Worm (Caenorhabditis elegans): ENCODE measurements around the gene R07B1.6.

R07B1.6 gene

ce11 chrX:9866355-9866754, at the start of gene R07B1.6:
Gene R07B1.6 (plus strand): TSS chrX:9866655.
- no peak for TF ChIP-seq hmg-20 (GFP tag; IDR thresholded peaks at IDR 0.05)
- TF ChIP-seq sea-2 (GFP tag; IDR thresholded peaks at IDR 0.05): no peak
- TF ChIP-seq egrh-3 (GFP tag; IDR thresholded peaks at IDR 0.05): no peak
- TF ChIP-seq cebp-1 (GFP tag; IDR thresholded peaks at IDR 0.05): no peak
- no peak for TF ChIP-seq cebp-1 (tag; optimal IDR thresholded peaks at IDR 0.05)
- TF ChIP-seq Y67H2A.10 (GFP tag; conservative IDR thresholded peaks at IDR 0.05): no peak
- no peak for TF ChIP-seq hrde-1 (tag; optimal IDR thresholded peaks at IDR 0.05; ENCODE audit: borderline replicate concordance)
- no peak for TF ChIP-seq nhr-27 (tag; optimal IDR thresholded peaks at IDR 0.05)
- TF ChIP-seq Y95B8A.8 (GFP tag; IDR thresholded peaks at IDR 0.05): no peak
- no peak for TF ChIP-seq ceh-91 (GFP tag; IDR thresholded peaks at IDR 0.05)
- no peak for TF ChIP-seq attf-5 (GFP tag; optimal IDR thresholded peaks at IDR 0.05)
- no peak for TF ChIP-seq fkh-3 (tag; optimal IDR thresholded peaks at IDR 0.05)
- TF ChIP-seq sptf-2 (GFP tag; optimal IDR thresholded peaks at IDR 0.05): no peak
- no peak for TF ChIP-seq ztf-26 (tag; optimal IDR thresholded peaks at IDR 0.05)

ce11 chrX:9822173-9822572, 44.3 kb upstream of the R07B1.6 start, which contains the start of gene dpy-22:
Gene dpy-22 (minus strand): TSS chrX:9822273.
- TF ChIP-seq attf-6 (GFP tag; IDR thresholded peaks at IDR 0.05): no peak

- peak; percentile 39; the same call in 1 of the 2 replicates for TF ChIP-seq mcd-1 (GFP tag; IDR thresholded peaks at IDR 0.05)
- peak; percentile 91 for TF ChIP-seq hmg-1.2 (GFP tag; IDR thresholded peaks at IDR 0.05)
- TF ChIP-seq fkh-3 (tag; optimal IDR thresholded peaks at IDR 0.05): no peak
- no peak for TF ChIP-seq let-607 (tag; optimal IDR thresholded peaks at IDR 0.05)
- no peak for TF ChIP-seq lin-26 (GFP tag; IDR thresholded peaks at IDR 0.05)
- no peak for TF ChIP-seq B0035.1 (tag; optimal IDR thresholded peaks at IDR 0.05)
- TF ChIP-seq hsf-1 (GFP tag; IDR thresholded peaks at IDR 0.05): no peak
- TF ChIP-seq let-526 (GFP tag; IDR thresholded peaks at IDR 0.05): no peak
- peak; percentile 66 for TF ChIP-seq ZK185.1 (tag; optimal IDR thresholded peaks at IDR 0.05; ENCODE audit: poor library complexity, severe bottlenecking)
- TF ChIP-seq ceh-27 (GFP tag; optimal IDR thresholded peaks at IDR 0.05): peak; percentile 26
- no peak for TF ChIP-seq ekl-4 (GFP tag; IDR thresholded peaks at IDR 0.05)
- TF ChIP-seq nhr-90 (tag; optimal IDR thresholded peaks at IDR 0.05): no peak
- no peak for TF ChIP-seq T26A5.8 (tag; optimal IDR thresholded peaks at IDR 0.05)
- peak; percentile 35 for TF ChIP-seq attf-5 (GFP tag; optimal IDR thresholded peaks at IDR 0.05)
- no peak for TF ChIP-seq snpc-3.4 (tag; optimal IDR thresholded peaks at IDR 0.05)
- TF ChIP-seq K12H6.12 (tag; optimal IDR thresholded peaks at IDR 0.05): peak; percentile 48
- no peak for TF ChIP-seq mxl-1 (tag; optimal IDR thresholded peaks at IDR 0.05)
- peak; percentile 69 for TF ChIP-seq lin-40 (tag; optimal IDR thresholded peaks at IDR 0.05)
- no peak for TF ChIP-seq B0336.3 (GFP tag; IDR thresholded peaks at IDR 0.05)
- TF ChIP-seq egl-18 (GFP tag; IDR thresholded peaks at IDR 0.05): no peak
- 0 out of 2 replicates have a peak, but pooled peaks have one; percentile 23 for TF ChIP-seq madf-3 (GFP tag; IDR thresholded peaks at IDR 0.05)
- TF ChIP-seq atf-7 (tag; optimal IDR thresholded peaks at IDR 0.05): no peak
- TF ChIP-seq Y56A3A.18 (GFP tag; IDR thresholded peaks at IDR 0.05): no peak
- TF ChIP-seq ets-4 (GFP tag; optimal IDR thresholded peaks at IDR 0.05): no peak
- no peak for TF ChIP-seq ceh-40 (GFP tag; IDR thresholded peaks at IDR 0.05)
- TF ChIP-seq ama-1 (optimal IDR thresholded peaks at IDR 0.05): no peak
- no peak for TF ChIP-seq ama-1 (GFP tag; optimal IDR thresholded peaks at IDR 0.05)
- no peak for TF ChIP-seq rcor-1 (GFP tag; IDR thresholded peaks at IDR 0.05)
- 0 out of 2 replicates have a peak, but pooled peaks have one; percentile 47 for TF ChIP-seq dox-1 (GFP tag; IDR thresholded peaks at IDR 0.05)
- TF ChIP-seq nhr-27 (tag; optimal IDR thresholded peaks at IDR 0.05): no peak
- no peak for TF ChIP-seq ceh-91 (GFP tag; IDR thresholded peaks at IDR 0.05)
- TF ChIP-seq nhr-80 (tag; optimal IDR thresholded peaks at IDR 0.05): peak; percentile 62
- no peak for TF ChIP-seq bed-1 (GFP tag; IDR thresholded peaks at IDR 0.05)
- no peak for TF ChIP-seq unc-62 (GFP tag; optimal IDR thresholded peaks at IDR 0.05)
Measured at ce11 chrX:9822606-9823264, 43.7 kb upstream of the R07B1.6 start.

All from whole organism, young adult.